Worm (Caenorhabditis elegans): ENCODE measurements around the gene nhx-1.
A peak's percentile ranks its signal among the peaks of the same experiment; 100 is the strongest.

- TF ChIP-seq him-1 (tag; optimal IDR thresholded peaks at IDR 0.05) (peak; percentile 69), W03F9.2 (tag; optimal IDR thresholded peaks at IDR 0.05) (no peak)
Measured at ce11 chrX:15983288-15983687, 33.6 kb upstream of the nhx-1 start.
